Worm (Caenorhabditis elegans): ENCODE data around the gene T24C4.3.

DNA sequence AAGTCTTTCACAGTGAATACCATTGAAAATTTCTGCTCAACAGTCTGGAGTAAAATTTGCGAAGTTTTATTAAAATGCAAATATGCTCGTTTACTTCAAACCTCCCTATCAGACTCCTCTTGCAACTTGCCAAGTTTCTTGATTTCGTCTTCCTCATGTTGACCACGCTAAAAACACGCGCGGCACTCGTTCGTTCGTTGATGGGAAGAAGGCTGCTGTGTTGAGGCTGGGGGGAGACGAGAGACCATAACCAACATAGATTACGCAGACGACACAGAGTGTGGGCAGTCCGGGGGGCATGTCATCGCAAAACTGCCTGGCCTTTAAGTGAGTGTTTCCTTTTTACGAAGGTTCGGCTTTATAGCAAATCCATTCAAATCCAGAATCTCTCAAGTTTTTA is 28.3 kb downstream of the T24C4.3 start:
- TF ChIP-seq flt-1 (GFP tag; IDR thresholded peaks at IDR 0.05): no peak
- TF ChIP-seq ref-1 (GFP tag; conservative IDR thresholded peaks at IDR 0.05): no peak

Measured in whole organism, midembryonic.